Worm (Caenorhabditis elegans): ENCODE measurements around the gene vps-32.1.

DNA sequence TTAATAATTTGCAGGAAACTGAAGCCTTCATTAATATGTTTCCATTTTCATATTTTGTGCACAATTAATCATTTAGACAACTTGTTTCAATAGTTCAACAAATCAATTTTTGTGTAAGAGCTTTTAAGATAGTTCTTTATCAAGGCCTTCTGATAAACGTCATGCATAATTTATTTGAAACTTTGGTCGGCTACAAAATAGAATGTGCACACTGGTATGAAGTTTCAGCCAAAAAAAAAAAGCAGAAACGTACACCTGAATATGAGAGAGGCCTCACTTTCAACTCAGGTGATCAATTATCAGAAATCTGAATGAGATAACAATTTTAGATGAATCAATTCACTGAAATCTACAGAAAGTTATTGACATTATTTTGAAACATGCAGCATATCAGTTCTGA, 25.0 kb downstream of the vps-32.1 start:
- no peak for TF ChIP-seq blmp-1 (tag; optimal IDR thresholded peaks at IDR 0.05)
- no peak for TF ChIP-seq snpc-4 (tag; optimal IDR thresholded peaks at IDR 0.05)
- no peak for TF ChIP-seq nhr-237 (tag; optimal IDR thresholded peaks at IDR 0.05)
- no peak for TF ChIP-seq lsy-2 (tag; optimal IDR thresholded peaks at IDR 0.05)
- TF ChIP-seq pha-4 (tag; optimal IDR thresholded peaks at IDR 0.05), result no peak

Measured in whole organism, mixed stage, embryonic.